Worm (Caenorhabditis elegans): Measurements from ENCODE around the gene T26E4.4.
"Not testable (repeated sequence)": the region's sequence is repeated elsewhere in the genome, so short reads cannot be mapped to it uniquely, and the experiment has no call there.

DNA sequence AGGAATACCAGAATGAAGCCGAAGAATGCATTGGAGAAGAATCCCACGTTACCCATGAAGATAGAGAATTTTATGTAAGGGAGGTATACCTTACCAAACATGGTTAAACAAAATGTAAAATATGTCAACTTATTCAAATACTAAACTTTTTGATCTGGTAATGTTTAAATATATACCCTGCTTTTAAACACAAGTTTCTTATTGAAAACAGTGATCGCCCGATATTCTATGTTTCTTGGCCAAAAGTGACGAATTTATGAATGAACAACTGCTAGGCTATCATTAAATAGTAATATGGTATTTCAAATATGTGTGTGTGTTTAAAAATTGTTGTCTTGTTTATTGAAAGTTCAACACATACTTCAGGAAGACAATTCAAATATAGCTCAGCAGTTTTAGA is 44.0 kb downstream of the T26E4.4 start, which contains the start of gene T23D5.8:
- TF ChIP-seq fkh-3 (tag; optimal IDR thresholded peaks at IDR 0.05); lin-40 (tag; optimal IDR thresholded peaks at IDR 0.05); dox-1 (GFP tag; IDR thresholded peaks at IDR 0.05); T26A5.8 (tag; optimal IDR thresholded peaks at IDR 0.05); hrde-1 (tag; optimal IDR thresholded peaks at IDR 0.05; ENCODE audit: borderline replicate concordance); B0019.2 (GFP tag; conservative IDR thresholded peaks at IDR 0.05); ztf-3 (GFP tag; optimal IDR thresholded peaks at IDR 0.05): not testable (repeated sequence)
